Fruit fly (Drosophila melanogaster): Measurements from ENCODE around the gene foxo.

The foxo gene

dm6 chr3R:14053037-14053808 is 3.5 kb upstream of the foxo start:
- TF ChIP-seq pdm3 (GFP tag; optimal IDR thresholded peaks at IDR 0.05) (peak; percentile 86), OdsH (GFP tag; optimal IDR thresholded peaks at IDR 0.05) (peak; percentile 95), esn (GFP tag; optimal IDR thresholded peaks at IDR 0.05) (peak; percentile 89), vri (GFP tag; optimal IDR thresholded peaks at IDR 0.05) (peak; percentile 83), CG10669 (GFP tag; optimal IDR thresholded peaks at IDR 0.05) (peak; percentile 92), Eip93F (GFP tag; optimal IDR thresholded peaks at IDR 0.05) (peak; percentile 87), Sox102F (GFP tag; optimal IDR thresholded peaks at IDR 0.05) (peak; percentile 84), Eip78C (GFP tag) (peak; percentile 95), CG6163 (GFP tag; IDR thresholded peaks at IDR 0.05) (peak; percentile 98), CG7368 (GFP tag; optimal IDR thresholded peaks at IDR 0.05) (peak; percentile 86), Smox (GFP tag; optimal IDR thresholded peaks at IDR 0.05) (peak; percentile 81), eg (GFP tag; IDR thresholded peaks at IDR 0.05) (peak; percentile 97), CG31627 (GFP tag; optimal IDR thresholded peaks at IDR 0.05) (peak; percentile 80), Blimp-1 (GFP tag; optimal IDR thresholded peaks at IDR 0.05) (peak; percentile 78), fd85E (GFP tag; optimal IDR thresholded peaks at IDR 0.05) (peak; percentile 72), CG8119 (GFP tag; IDR thresholded peaks at IDR 0.05) (peak; percentile 96), Hr38 (GFP tag; optimal IDR thresholded peaks at IDR 0.05) (no peak), fd59A (GFP tag; optimal IDR thresholded peaks at IDR 0.05) (peak; percentile 91), CG1621 (tag; optimal IDR thresholded peaks at IDR 0.05) (peak; percentile 90), CG11902 (GFP tag; optimal IDR thresholded peaks at IDR 0.05) (peak; percentile 91), Lpt (GFP tag; optimal IDR thresholded peaks at IDR 0.05) (peak; percentile 91), CG6276 (GFP tag; optimal IDR thresholded peaks at IDR 0.05) (peak; percentile 95), spab (GFP tag; optimal IDR thresholded peaks at IDR 0.05) (peak; percentile 91), Sox15 (GFP tag; optimal IDR thresholded peaks at IDR 0.05) (peak; percentile 85), CG3919 (GFP tag; optimal IDR thresholded peaks at IDR 0.05) (peak; percentile 94), svp (GFP tag) (peak; percentile 92), Sox14 (GFP tag; optimal IDR thresholded peaks at IDR 0.05) (peak; percentile 80), CG6792 (GFP tag; optimal IDR thresholded peaks at IDR 0.05) (peak; percentile 92), Hr4 (GFP tag; optimal IDR thresholded peaks at IDR 0.05) (peak; percentile 88), net (GFP tag; optimal IDR thresholded peaks at IDR 0.05) (peak; percentile 90), fkh (GFP tag; optimal IDR thresholded peaks at IDR 0.05) (peak; percentile 71), CG32006 (GFP tag; optimal IDR thresholded peaks at IDR 0.05) (peak; percentile 97), CG11762 (GFP tag; optimal IDR thresholded peaks at IDR 0.05; ENCODE audit: insufficient read depth) (peak; percentile 87), CG10631 (GFP tag; optimal IDR thresholded peaks at IDR 0.05) (peak; percentile 94), CG6854 (GFP tag; optimal IDR thresholded peaks at IDR 0.05) (peak; percentile 86), Hr39 (GFP tag; optimal IDR thresholded peaks at IDR 0.05) (peak; percentile 74), CG15336 (GFP tag; IDR thresholded peaks at IDR 0.05) (peak; percentile 96), Gug (GFP tag; IDR thresholded peaks at IDR 0.05) (peak; percentile 95), CG4318 (GFP tag; optimal IDR thresholded peaks at IDR 0.05) (peak; percentile 95), CG34406 (GFP tag; optimal IDR thresholded peaks at IDR 0.05) (peak; percentile 93), Ets96B (tag; optimal IDR thresholded peaks at IDR 0.05) (peak; percentile 95), CG8319 (GFP tag; optimal IDR thresholded peaks at IDR 0.05) (peak; percentile 90), CG11294 (GFP tag; IDR thresholded peaks at IDR 0.05) (peak; percentile 92), Eip75B (GFP tag; optimal IDR thresholded peaks at IDR 0.05) (peak; percentile 78), acj6 (GFP tag; optimal IDR thresholded peaks at IDR 0.05) (peak; percentile 95), Met (GFP tag; optimal IDR thresholded peaks at IDR 0.05) (peak; percentile 85), ss (GFP tag; optimal IDR thresholded peaks at IDR 0.05) (peak; percentile 88 to 90), CG8632 (GFP tag; optimal IDR thresholded peaks at IDR 0.05) (peak; percentile 94), dsx (GFP tag; optimal IDR thresholded peaks at IDR 0.05; ENCODE audit: poor library complexity, severe bottlenecking) (peak; percentile 93), lz (GFP tag; optimal IDR thresholded peaks at IDR 0.05) (peak; percentile 82)
